Worm (Caenorhabditis elegans): Measurements from ENCODE around the gene rpb-9.

DNA sequence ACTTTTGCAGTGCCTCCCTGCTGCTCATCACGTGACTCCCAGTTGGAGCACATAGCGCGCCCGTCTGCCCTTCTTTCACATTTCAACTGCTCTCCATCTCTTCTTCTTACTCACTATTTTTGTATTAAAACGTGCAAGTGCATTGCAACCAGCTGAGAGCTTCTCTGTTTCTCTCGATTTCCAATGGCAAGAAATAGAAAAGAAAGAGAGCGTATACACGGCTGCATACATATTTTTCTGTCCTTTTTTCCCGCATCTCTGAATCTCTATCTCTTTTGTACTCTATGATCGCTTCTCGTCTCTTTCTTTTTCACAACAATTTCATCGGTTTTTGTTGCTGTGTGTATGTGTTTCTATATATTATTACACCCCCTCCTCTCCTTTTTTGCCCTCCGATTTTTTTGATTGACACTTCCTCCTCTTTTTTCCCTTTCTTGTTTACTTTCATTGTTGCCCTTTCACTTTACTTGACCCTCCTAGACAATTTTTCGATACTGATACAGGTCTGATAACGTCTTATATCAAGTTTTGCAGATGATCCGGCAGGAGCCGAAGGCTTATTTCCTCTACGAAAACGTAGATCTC lies 11.1 kb downstream of the rpb-9 start, which contains the start of gene Y97E10AR.1:
- TF ChIP-seq klf-2 (GFP tag; conservative IDR thresholded peaks at IDR 0.05) (no peak), tab-1 (GFP tag; IDR thresholded peaks at IDR 0.05) (no peak)
